Worm (Caenorhabditis elegans) whole organism, midembryonic: ENCODE data around the gene F56B6.6.

ENCODE experiments used
- flt-1 ChIP-seq: fragments of 200-800 bp; sonication (Bioruptor generic); IDR thresholded peaks from 2 replicates; pipeline ENCODE4 v1.3.6; 2022; ENCODE audit warnings: missing genetic modification characterization, missing compliant biosample characterization
- med-1 ChIP-seq: sonication (generic microtip); optimal IDR thresholded peaks from 2 replicates; lab custom pipeline; 2017; ENCODE audit warnings: missing genetic modification characterization, mild to moderate bottlenecking, missing compliant biosample characterization, antibody characterized with exemption, missing genetic modification reagents; ENCODE audit not compliant: insufficient read depth
- ref-1 ChIP-seq: fragments of 200-800 bp; sonication (Bioruptor generic); conservative IDR thresholded peaks from 2 replicates; pipeline ENCODE4 v1.3.6; 2022; ENCODE audit warnings: missing genetic modification reagents, missing genetic modification characterization, missing compliant biosample characterization
- ztf-23 ChIP-seq: fragments of 200-800 bp; sonication (Bioruptor generic); IDR thresholded peaks from 2 replicates; pipeline ENCODE4 v1.3.6; 2022; ENCODE audit warnings: missing genetic modification reagents, missing genetic modification characterization, missing compliant biosample characterization
- ztf-29 ChIP-seq: fragments of 200-800 bp; sonication (Bioruptor generic); IDR thresholded peaks from 2 replicates; pipeline ENCODE4 v1.3.6; 2022; ENCODE audit warnings: missing genetic modification reagents, missing genetic modification characterization, missing compliant biosample characterization

- no peak for TF ChIP-seq flt-1 (GFP tag; lab: Robert Waterston, UW)
- no peak for TF ChIP-seq ztf-29 (GFP tag; lab: Robert Waterston, UW)
- TF ChIP-seq ztf-23 (GFP tag; lab: Robert Waterston, UW) = no peak
- TF ChIP-seq ref-1 (GFP tag; lab: Robert Waterston, UW) = no peak
- TF ChIP-seq med-1 (GFP tag; lab: Kevin White, UChicago) = no peak
These were observed 19.1 kb downstream of the F56B6.6 start for ce11 chrX:3513715-3514114.
